Fruit fly (Drosophila melanogaster): ENCODE results near the gene Sgt.

Sgt gene

dm6 chr2L:17471524-17471923 lies at the start of gene Sgt:
TSS of gene Sgt (plus strand) at chr2L:17471603.
- TF ChIP-seq CTCF (optimal IDR thresholded peaks at IDR 0.05) (no peak), CG8478 (optimal IDR thresholded peaks at IDR 0.05) (no peak)

dm6 chr2L:17422089-17422488 lies 49.3 kb upstream of the Sgt start:
- TF ChIP-seq CG8478 (optimal IDR thresholded peaks at IDR 0.05): no peak
- TF ChIP-seq CTCF (optimal IDR thresholded peaks at IDR 0.05): no peak

dm6 chr2L:17425005-17425404 lies 46.4 kb upstream of the Sgt start:
- no peak for TF ChIP-seq CG8478 (optimal IDR thresholded peaks at IDR 0.05)
- TF ChIP-seq CTCF (optimal IDR thresholded peaks at IDR 0.05): no peak

dm6 chr2L:17425412-17425811 lies 46.0 kb upstream of the Sgt start:
- TF ChIP-seq CTCF (optimal IDR thresholded peaks at IDR 0.05) (no peak), CG8478 (optimal IDR thresholded peaks at IDR 0.05) (no peak)

- no peak for TF ChIP-seq CG8478 (optimal IDR thresholded peaks at IDR 0.05)
- TF ChIP-seq CTCF (optimal IDR thresholded peaks at IDR 0.05): no peak
Measured at dm6 chr2L:17427187-17427586, 44.2 kb upstream of the Sgt start.

dm6 chr2L:17427929-17428456 lies 43.4 kb upstream of the Sgt start:
- TF ChIP-seq CTCF (optimal IDR thresholded peaks at IDR 0.05): no peak
- TF ChIP-seq CG8478 (optimal IDR thresholded peaks at IDR 0.05): no peak

dm6 chr2L:17429788-17430587 lies 41.4 kb upstream of the Sgt start:
- TF ChIP-seq CG8478 (optimal IDR thresholded peaks at IDR 0.05) (no peak), CTCF (optimal IDR thresholded peaks at IDR 0.05) (no peak)

dm6 chr2L:17430602-17431358 lies 40.6 kb upstream of the Sgt start:
- TF ChIP-seq CG8478 (optimal IDR thresholded peaks at IDR 0.05) (no peak), CTCF (optimal IDR thresholded peaks at IDR 0.05) (no peak)

dm6 chr2L:17431359-17431675 lies 40.1 kb upstream of the Sgt start:
- TF ChIP-seq CG8478 (optimal IDR thresholded peaks at IDR 0.05) (no peak), CTCF (optimal IDR thresholded peaks at IDR 0.05) (no peak)

dm6 chr2L:17433030-17433912 lies 38.1 kb upstream of the Sgt start, which contains the start of the genes Dif and CG5043:
TSS of gene Dif (minus strand) at chr2L:17433161.
TSS of gene CG5043 (plus strand) at chr2L:17433862.
- TF ChIP-seq CTCF (optimal IDR thresholded peaks at IDR 0.05): no peak
- no peak for TF ChIP-seq CG8478 (optimal IDR thresholded peaks at IDR 0.05)

- TF ChIP-seq CTCF (optimal IDR thresholded peaks at IDR 0.05) (no peak), CG8478 (optimal IDR thresholded peaks at IDR 0.05) (no peak)
Measured at dm6 chr2L:17436500-17436899, 34.9 kb upstream of the Sgt start, which contains the start of gene CG33928. TSS of gene CG33928 (minus strand) at chr2L:17436600.

- no peak for TF ChIP-seq CTCF (optimal IDR thresholded peaks at IDR 0.05)
- no peak for TF ChIP-seq CG8478 (optimal IDR thresholded peaks at IDR 0.05)
Measured at dm6 chr2L:17437594-17437993, 33.8 kb upstream of the Sgt start.

- TF ChIP-seq CG8478 (optimal IDR thresholded peaks at IDR 0.05): no peak
Measured at dm6 chr2L:17447071-17447470, 24.3 kb upstream of the Sgt start.

dm6 chr2L:17448435-17448834 lies 23.0 kb upstream of the Sgt start:
- TF ChIP-seq CTCF (optimal IDR thresholded peaks at IDR 0.05) (no peak), CG8478 (optimal IDR thresholded peaks at IDR 0.05) (no peak)
